Fruit fly (Drosophila melanogaster) whole organism, embryonic: ENCODE measurements around the gene SerRS-m.
A peak's percentile ranks its signal among the peaks of the same experiment; 100 is the strongest.

ENCODE experiments used
- CG10321 ChIP-seq: fragments of 200-800 bp; sonication (Bioruptor generic); IDR thresholded peaks from 2 replicates; pipeline ENCODE4 v1.3.6; 2022; ENCODE audit warnings: missing biosample characterization, missing genetic modification characterization
- CG1832 ChIP-seq: fragments of 200-800 bp; sonication (Bioruptor generic); optimal IDR thresholded peaks from 2 replicates; lab custom pipeline; 2017; ENCODE audit warnings: missing biosample characterization, mild to moderate bottlenecking, missing genetic modification characterization, inconsistent platforms
- CG3726 ChIP-seq: fragments of 200-800 bp; sonication (Bioruptor generic); IDR thresholded peaks from 3 replicates; pipeline ENCODE4, ENCODE4 v1.3.6; 2022; ENCODE audit warnings: missing biosample characterization, missing genetic modification characterization
- CG4360 ChIP-seq: fragments of 200-800 bp; sonication (Bioruptor generic); IDR thresholded peaks from 2 replicates; pipeline ENCODE4 v1.3.6; 2022; ENCODE audit warnings: missing biosample characterization, missing genetic modification characterization
- CG4707 ChIP-seq: fragments of 200-800 bp; sonication (Bioruptor generic); optimal IDR thresholded peaks from 2 replicates; lab custom pipeline; 2018; ENCODE audit warnings: missing biosample characterization, mild to moderate bottlenecking, missing genetic modification characterization, moderate library complexity
- CG5180 ChIP-seq: fragments of 200-800 bp; sonication (Bioruptor generic); optimal IDR thresholded peaks from 3 replicates; lab custom pipeline; 2017; ENCODE audit warnings: missing biosample characterization, missing genetic modification characterization, mild to moderate bottlenecking, moderate library complexity, missing genetic modification reagents
- CG6791 ChIP-seq: fragments of 200-800 bp; sonication (Bioruptor generic); IDR thresholded peaks from 3 replicates; pipeline ENCODE4 v1.3.6; 2022; ENCODE audit warnings: missing biosample characterization, missing genetic modification characterization; ENCODE audit not compliant: partially characterized antibody
- CG8478 ChIP-seq: fragments of >200 bp; optimal IDR thresholded peaks from 2 replicates; lab custom pipeline; 2018
- Dp ChIP-seq: fragments of 200-800 bp; sonication (Bioruptor generic); optimal IDR thresholded peaks from 2 replicates; lab custom pipeline; 2018; ENCODE audit warnings: missing biosample characterization, mild to moderate bottlenecking, missing genetic modification characterization, moderate library complexity
- Hey ChIP-seq: fragments of 200-800 bp; sonication (Bioruptor generic); optimal IDR thresholded peaks from 3 replicates; lab custom pipeline; 2018; ENCODE audit warnings: missing biosample characterization, mild to moderate bottlenecking, missing genetic modification characterization
- Mad ChIP-seq: fragments of 200-800 bp; sonication (Bioruptor generic); optimal IDR thresholded peaks from 2 replicates; lab custom pipeline; 2016; ENCODE audit warnings: missing biosample characterization, missing genetic modification characterization
- Med ChIP-seq: fragments of 200-800 bp; sonication (Bioruptor generic); peaks from one replicate; lab custom pipeline; 2016; ENCODE audit warnings: missing biosample characterization, missing genetic modification characterization, mild to moderate bottlenecking, inconsistent platforms, moderate library complexity
- Ssrp ChIP-seq: fragments of 200-800 bp; sonication (Bioruptor generic); optimal IDR thresholded peaks from 2 replicates; lab custom pipeline; 2018; ENCODE audit warnings: missing biosample characterization, mild to moderate bottlenecking, missing genetic modification characterization, moderate library complexity
- Trl ChIP-seq, 3 experiments: fragments of >200 bp in 2 of 3; fragments of 200-800 bp in 1 of 3; sonication (Bioruptor generic) in 1 of 3; optimal IDR thresholded peaks; 2 replicates in 1 of 3; 3 replicates in 2 of 3; lab custom pipeline; 2016 to 2017; ENCODE audit warnings: missing biosample characterization in 1 of 3, missing genetic modification characterization in 1 of 3
- chinmo ChIP-seq: fragments of 200-800 bp; sonication (Bioruptor generic); IDR thresholded peaks from 4 replicates; pipeline ENCODE4 v1.3.6; 2022; ENCODE audit warnings: missing biosample characterization, missing genetic modification characterization; ENCODE audit not compliant: partially characterized antibody
- fd102C ChIP-seq: fragments of 200-800 bp; sonication (Bioruptor generic); optimal IDR thresholded peaks from 2 replicates; lab custom pipeline; 2018; ENCODE audit warnings: missing biosample characterization, mild to moderate bottlenecking, missing genetic modification characterization, moderate library complexity
- ken ChIP-seq: fragments of 200-800 bp; sonication (Bioruptor generic); IDR thresholded peaks from 3 replicates; pipeline ENCODE4 v1.3.6; 2022; ENCODE audit warnings: missing biosample characterization, missing genetic modification characterization
- onecut ChIP-seq: fragments of 200-800 bp; sonication (Bioruptor generic); IDR thresholded peaks from 2 replicates; pipeline ENCODE4 v1.3.6; 2022; ENCODE audit warnings: missing biosample characterization, missing genetic modification characterization
- row ChIP-seq: fragments of 200-800 bp; sonication (Bioruptor generic); IDR thresholded peaks from 3 replicates; pipeline ENCODE4 v1.3.6; 2022; ENCODE audit warnings: missing biosample characterization, missing genetic modification characterization
- sd ChIP-seq: fragments of 200-800 bp; sonication (Bioruptor generic); optimal IDR thresholded peaks from 3 replicates; lab custom pipeline; 2018; ENCODE audit warnings: missing biosample characterization, mild to moderate bottlenecking, missing genetic modification characterization, moderate library complexity
- stwl ChIP-seq: fragments of 200-800 bp; sonication (Bioruptor generic); optimal IDR thresholded peaks from 3 replicates; lab custom pipeline; 2018; ENCODE audit warnings: missing biosample characterization, mild to moderate bottlenecking, missing genetic modification characterization, moderate library complexity

The SerRS-m gene

dm6 chr3R:15379071-15379470 is 38.6 kb downstream of the SerRS-m start (continued):
- TF ChIP-seq CG5180 (peak; percentile 17), CG6791 (peak; percentile 46; the same call in 1 of the 3 replicates), CG1832 (peak; percentile 69), stwl (tag; lab: Kevin White, UChicago) (peak; percentile 48), CG10321 (GFP tag; lab: Robert Waterston, UW) (peak; percentile 91), CG8478 (lab: Kevin White, UChicago) (peak; percentile 90), onecut (GFP tag; lab: Robert Waterston, UW) (peak; percentile 58), Med (peak; percentile 52), Trl (optimal IDR thresholded peaks at IDR 0.05; lab: Kevin White, UChicago) (peak; percentile 65 to 79), Trl (GFP tag; optimal IDR thresholded peaks at IDR 0.05; lab: Kevin White, UChicago) (no peak), CG4360 (GFP tag; lab: Robert Waterston, UW) (peak; percentile 75), chinmo (GFP tag; lab: Robert Waterston, UW) (0 out of 4 replicates have a peak, but pooled peaks have one; percentile 58), Hey (tag; lab: Kevin White, UChicago) (no peak)

- TF ChIP-seq Dp (GFP tag; lab: Kevin White, UChicago) (no peak), Ssrp (no peak), CG3726 (no peak), Mad (GFP tag; lab: Kevin White, UChicago) (no peak), fd102C (GFP tag; lab: Kevin White, UChicago) (no peak), sd (tag; lab: Kevin White, UChicago) (no peak), CG4707 (GFP tag; lab: Kevin White, UChicago) (no peak), row (no peak), ken (GFP tag; lab: Robert Waterston, UW) (no peak)
Observed at dm6 chr3R:15382851-15383250, 42.4 kb downstream of the SerRS-m start, which contains the start of gene h-cup. Gene h-cup (minus strand): TSS chr3R:15382951.
